Worm (Caenorhabditis elegans): ENCODE data around the gene mrpl-41.

The mrpl-41 gene

DNA sequence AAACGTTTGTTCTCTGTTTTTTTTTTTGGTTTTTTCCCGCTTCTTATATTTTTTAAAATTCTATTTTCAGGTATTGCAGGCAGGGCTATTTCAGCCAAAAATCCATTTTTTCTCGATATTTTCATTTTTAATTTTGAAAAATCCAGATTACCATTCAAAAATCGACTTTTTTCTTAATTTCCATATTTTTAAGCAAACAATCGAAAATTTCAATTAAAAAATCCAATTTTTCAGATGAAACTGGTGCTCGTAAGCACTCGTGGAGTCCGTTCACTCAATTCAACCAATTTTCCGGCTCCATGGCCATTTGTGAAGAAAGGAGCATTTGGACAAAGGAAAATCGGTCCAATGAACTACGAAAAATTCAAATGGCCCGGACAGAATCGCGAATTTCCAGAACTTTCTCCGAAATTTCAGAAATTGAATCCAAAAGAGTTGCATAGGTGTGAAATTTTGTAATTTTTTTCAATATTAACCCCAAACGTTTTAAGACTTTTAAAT, at the start of gene mrpl-41:
mrpl-41 (plus strand) TSS at position 235 of the 501 bp plus-strand sequence.
- TF ChIP-seq elt-1 (tag; optimal IDR thresholded peaks at IDR 0.05; ENCODE audit: borderline replicate concordance, insufficient read depth) (no peak), pha-4 (tag; optimal IDR thresholded peaks at IDR 0.05) (no peak)

- TF ChIP-seq mep-1 (tag; optimal IDR thresholded peaks at IDR 0.05) (no peak), nhr-28 (tag; optimal IDR thresholded peaks at IDR 0.05) (no peak), ceh-83 (GFP tag; optimal IDR thresholded peaks at IDR 0.05) (no peak), ceh-39 (tag; optimal IDR thresholded peaks at IDR 0.05) (no peak), sptf-1 (tag; optimal IDR thresholded peaks at IDR 0.05) (no peak), lsy-2 (tag; optimal IDR thresholded peaks at IDR 0.05) (no peak), pha-4 (tag; optimal IDR thresholded peaks at IDR 0.05) (no peak), cnd-1 (tag; optimal IDR thresholded peaks at IDR 0.05) (no peak), sem-2 (GFP tag; optimal IDR thresholded peaks at IDR 0.05) (no peak)
Measured at ce11 chrII:240043-240442, 48.7 kb upstream of the mrpl-41 start.

DNA sequence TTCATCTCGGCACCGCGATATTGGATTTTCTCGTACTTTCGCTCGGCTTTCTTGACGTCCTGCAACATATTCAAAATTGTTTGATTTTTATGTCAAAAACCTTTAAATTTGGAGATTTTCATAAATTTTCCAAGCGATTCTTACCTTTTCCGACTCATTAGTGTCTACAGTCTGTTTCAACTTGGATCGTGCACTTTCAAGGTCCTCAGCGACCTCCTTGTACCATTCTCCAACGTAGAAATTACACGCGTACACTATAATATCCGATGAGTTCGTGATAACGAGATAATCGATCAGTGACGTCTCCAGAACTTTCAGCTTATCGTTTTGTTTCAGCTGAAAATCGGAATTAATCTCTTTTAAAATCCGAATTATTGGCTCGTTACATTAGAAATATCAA, 41.0 kb upstream of the mrpl-41 start:
- no peak for TF ChIP-seq unc-62 (GFP tag; optimal IDR thresholded peaks at IDR 0.05)
- TF ChIP-seq mls-2 (tag; optimal IDR thresholded peaks at IDR 0.05): no peak
- no peak for TF ChIP-seq ham-2 (GFP tag; optimal IDR thresholded peaks at IDR 0.05)
- TF ChIP-seq snpc-4 (tag; optimal IDR thresholded peaks at IDR 0.05): no peak
- no peak for TF ChIP-seq unc-39 (tag; optimal IDR thresholded peaks at IDR 0.05)

- TF ChIP-seq drap-1 (GFP tag; optimal IDR thresholded peaks at IDR 0.05) (peak; percentile 87), unc-62 (GFP tag; optimal IDR thresholded peaks at IDR 0.05) (peak; percentile 50), lin-13 (tag; optimal IDR thresholded peaks at IDR 0.05) (peak; percentile 90), mls-2 (tag; optimal IDR thresholded peaks at IDR 0.05) (peak; percentile 88), ztf-11 (tag; optimal IDR thresholded peaks at IDR 0.05) (peak; percentile 80), zip-8 (tag; optimal IDR thresholded peaks at IDR 0.05) (no peak), nhr-76 (tag; optimal IDR thresholded peaks at IDR 0.05) (peak; percentile 72), unc-39 (tag; optimal IDR thresholded peaks at IDR 0.05) (peak; percentile 62), sem-2 (GFP tag; optimal IDR thresholded peaks at IDR 0.05) (peak; percentile 17), M03D4.4 (tag; optimal IDR thresholded peaks at IDR 0.05) (peak; percentile 83), nhr-12 (tag; optimal IDR thresholded peaks at IDR 0.05) (peak; percentile 74), nhr-28 (tag; optimal IDR thresholded peaks at IDR 0.05) (peak; percentile 44), snpc-4 (tag; optimal IDR thresholded peaks at IDR 0.05) (no peak), ces-1 (GFP tag; optimal IDR thresholded peaks at IDR 0.05) (peak; percentile 98), mep-1 (tag; optimal IDR thresholded peaks at IDR 0.05) (peak; percentile 97), blmp-1 (tag; optimal IDR thresholded peaks at IDR 0.05) (peak; percentile 62), ceh-83 (GFP tag; optimal IDR thresholded peaks at IDR 0.05) (peak; percentile 48), lsy-2 (tag; optimal IDR thresholded peaks at IDR 0.05) (peak; percentile 83), hlh-1 (tag; optimal IDR thresholded peaks at IDR 0.05) (peak; percentile 87), pha-4 (tag; optimal IDR thresholded peaks at IDR 0.05) (peak; percentile 84), flh-1 (GFP tag; optimal IDR thresholded peaks at IDR 0.05) (peak; percentile 39), tbx-8 (GFP tag; optimal IDR thresholded peaks at IDR 0.05) (peak; percentile 68), elt-1 (tag; optimal IDR thresholded peaks at IDR 0.05; ENCODE audit: borderline replicate concordance, insufficient read depth) (no peak), nhr-237 (tag; optimal IDR thresholded peaks at IDR 0.05) (peak; percentile 90), mab-5 (tag; optimal IDR thresholded peaks at IDR 0.05) (peak; percentile 46), ham-2 (GFP tag; optimal IDR thresholded peaks at IDR 0.05) (peak; percentile 74), elt-3 (tag; optimal IDR thresholded peaks at IDR 0.05) (no peak), lin-32 (GFP tag; optimal IDR thresholded peaks at IDR 0.05) (peak; percentile 65), unc-120 (tag; optimal IDR thresholded peaks at IDR 0.05; ENCODE audit: poor library complexity, severe bottlenecking) (peak; percentile 76), bed-3 (GFP tag; optimal IDR thresholded peaks at IDR 0.05) (peak; percentile 43), nhr-2 (tag; optimal IDR thresholded peaks at IDR 0.05) (peak; percentile 57), sptf-1 (tag; optimal IDR thresholded peaks at IDR 0.05) (peak; percentile 93), cnd-1 (tag; optimal IDR thresholded peaks at IDR 0.05) (peak; percentile 87), ceh-39 (tag; optimal IDR thresholded peaks at IDR 0.05) (peak; percentile 85), ceh-43 (GFP tag; optimal IDR thresholded peaks at IDR 0.05) (peak; percentile 79)
Measured at ce11 chrII:255124-255523, 33.6 kb upstream of the mrpl-41 start.

Measured in whole organism, mixed stage, embryonic.